Worm (Caenorhabditis elegans) whole organism, L4 larva: ENCODE results near the gene ugt-34.

Source experiments
- R02D3.7 ChIP-seq: fragments of 150-350 bp; sonication (generic microtip); optimal IDR thresholded peaks from 3 replicates; lab custom pipeline; 2014; ENCODE audit warnings: missing biosample characterization, missing genetic modification characterization
- aly-2 ChIP-seq: sonication (generic microtip); optimal IDR thresholded peaks from 2 replicates; lab custom pipeline; 2018; ENCODE audit warnings: missing biosample characterization, missing genetic modification characterization
- ama-1 ChIP-seq: fragments of 150-350 bp; optimal IDR thresholded peaks from 2 replicates; lab custom pipeline; 2014; ENCODE audit warnings: inconsistent platforms, mixed read lengths
- ces-1 ChIP-seq: fragments of 150-350 bp; sonication (generic microtip); optimal IDR thresholded peaks from 4 replicates; lab custom pipeline; 2014; ENCODE audit warnings: missing biosample characterization, missing genetic modification reagents, missing genetic modification characterization
- egl-27 ChIP-seq: sonication (generic microtip); optimal IDR thresholded peaks from 3 replicates; lab custom pipeline; 2017; ENCODE audit warnings: missing biosample characterization, missing genetic modification reagents, missing genetic modification characterization
- fkh-10 ChIP-seq: fragments of 150-350 bp; optimal IDR thresholded peaks from 2 replicates; lab custom pipeline; 2014; ENCODE audit warnings: missing biosample characterization, missing genetic modification reagents, missing genetic modification characterization
- lin-13 ChIP-seq: fragments of 150-350 bp; optimal IDR thresholded peaks from 2 replicates; lab custom pipeline; 2014; ENCODE audit warnings: missing biosample characterization, missing genetic modification reagents, missing genetic modification characterization
- lin-15B ChIP-seq: fragments of 150-350 bp; sonication (generic microtip); optimal IDR thresholded peaks from 3 replicates; lab custom pipeline; 2014; ENCODE audit warnings: missing biosample characterization, missing genetic modification characterization
- mep-1 ChIP-seq: fragments of 150-350 bp; sonication (generic microtip); optimal IDR thresholded peaks from 3 replicates; lab custom pipeline; 2014; ENCODE audit warnings: missing biosample characterization, missing genetic modification characterization
- mxl-2 ChIP-seq: fragments of 200-800 bp; sonication (Bioruptor generic); conservative IDR thresholded peaks from 2 replicates; pipeline ENCODE4 v1.3.6; 2022; ENCODE audit warnings: missing genetic modification reagents, missing genetic modification characterization, missing compliant biosample characterization
- nhr-25 ChIP-seq: sonication (generic microtip); optimal IDR thresholded peaks from 2 replicates; lab custom pipeline; 2017; ENCODE audit warnings: missing genetic modification characterization, mild to moderate bottlenecking, missing compliant biosample characterization, antibody characterized with exemption, moderate library complexity, borderline replicate concordance; ENCODE audit not compliant: insufficient read depth
- sdz-12 ChIP-seq: fragments of 200-800 bp; sonication (Bioruptor generic); optimal IDR thresholded peaks from 2 replicates; lab custom pipeline; 2018; ENCODE audit warnings: mild to moderate bottlenecking, missing genetic modification characterization, missing compliant biosample characterization
- snpc-4 ChIP-seq: fragments of 150-350 bp; optimal IDR thresholded peaks from 2 replicates; lab custom pipeline; 2014; ENCODE audit warnings: missing biosample characterization, missing genetic modification characterization
- unc-62 ChIP-seq, 3 experiments: fragments of 150-350 bp in 1 of 3; sonication (generic microtip); optimal IDR thresholded peaks in 2 of 3; peaks in 1 of 3; 1 replicate in 1 of 3; 2 replicates in 2 of 3; lab custom pipeline; 2014 to 2017; ENCODE audit warnings: missing biosample characterization in 3 of 3, missing genetic modification characterization in 3 of 3, missing genetic modification reagents in 3 of 3, missing genotype in 1 of 3

ce11 chrV:10670817-10671216 is 14.0 kb upstream of the ugt-34 start:
- no peak for TF ChIP-seq snpc-4
- no peak for TF ChIP-seq ces-1 (GFP tag; lab: Kevin White, UChicago)
- TF ChIP-seq mep-1 (tag; lab: Kevin White, UChicago) = no peak
- TF ChIP-seq R02D3.7 (tag; lab: Kevin White, UChicago) = no peak
- TF ChIP-seq egl-27 = no peak
- TF ChIP-seq unc-62 (GFP tag; optimal IDR thresholded peaks at IDR 0.05 in 1 of 2; lab: Kevin White, UChicago) = peak in 1 of 2 experiments; percentile 77
- TF ChIP-seq unc-62 (tag; optimal IDR thresholded peaks at IDR 0.05; lab: Kevin White, UChicago) = no peak
- TF ChIP-seq mxl-2 = no peak
- TF ChIP-seq lin-15B (tag; lab: Kevin White, UChicago) = no peak
- no peak for TF ChIP-seq nhr-25 (tag; lab: Kevin White, UChicago)
- no peak for TF ChIP-seq fkh-10 (GFP tag; lab: Kevin White, UChicago)
- no peak for TF ChIP-seq sdz-12
- no peak for TF ChIP-seq lin-13 (GFP tag; lab: Kevin White, UChicago)
- no peak for TF ChIP-seq ama-1 (lab: Kevin White, UChicago)
- TF ChIP-seq aly-2 (tag; lab: Kevin White, UChicago) = no peak
